Worm (Caenorhabditis elegans) whole organism, L4 larva: Measurements from ENCODE around the gene Y108F1.5.
"Not testable (repeated sequence)": the region's sequence is repeated elsewhere in the genome, so short reads cannot be mapped to it uniquely, and the experiment has no call there.

Experiments used
- aly-2 ChIP-seq: sonication (generic microtip); optimal IDR thresholded peaks from 2 replicates; lab custom pipeline; 2018; ENCODE audit warnings: missing biosample characterization, missing genetic modification characterization
- ama-1 ChIP-seq: fragments of 150-350 bp; optimal IDR thresholded peaks from 2 replicates; lab custom pipeline; 2014; ENCODE audit warnings: inconsistent platforms, mixed read lengths
- fos-1 ChIP-seq: fragments of 150-350 bp; optimal IDR thresholded peaks from 2 replicates; lab custom pipeline; 2014; ENCODE audit warnings: missing biosample characterization, missing genetic modification characterization
- mdl-1 ChIP-seq, 2 experiments: fragments of 150-350 bp in 1 of 2; sonication (generic microtip) in 1 of 2; optimal IDR thresholded peaks; 2 replicates each; lab custom pipeline; 2014 to 2017; ENCODE audit warnings: missing biosample characterization in 2 of 2, missing genetic modification characterization in 2 of 2
- nhr-11 ChIP-seq: fragments of 150-350 bp; optimal IDR thresholded peaks from 2 replicates; lab custom pipeline; 2014; ENCODE audit warnings: missing biosample characterization, missing genetic modification characterization
- nhr-237 ChIP-seq: sonication (generic microtip); optimal IDR thresholded peaks from 2 replicates; lab custom pipeline; 2017; ENCODE audit warnings: missing biosample characterization, missing genetic modification characterization
- nhr-28 ChIP-seq: fragments of 150-350 bp; optimal IDR thresholded peaks from 2 replicates; lab custom pipeline; 2014; ENCODE audit warnings: missing biosample characterization, missing genetic modification characterization
- pqm-1 ChIP-seq: sonication (generic microtip); optimal IDR thresholded peaks from 2 replicates; lab custom pipeline; 2017; ENCODE audit warnings: missing biosample characterization, missing genetic modification characterization
- rbr-2 ChIP-seq: sonication (generic microtip); optimal IDR thresholded peaks from 2 replicates; lab custom pipeline; 2016; ENCODE audit warnings: missing genotype, missing genetic modification characterization, missing compliant biosample characterization
- set-16 ChIP-seq: fragments of 200-800 bp; sonication (Bioruptor generic); IDR thresholded peaks from 2 replicates; pipeline ENCODE4 v1.3.6; 2022; ENCODE audit warnings: missing genetic modification reagents, missing genetic modification characterization, missing compliant biosample characterization
- spr-1 ChIP-seq: sonication (generic microtip); optimal IDR thresholded peaks from 2 replicates; lab custom pipeline; 2016; ENCODE audit warnings: mild to moderate bottlenecking, missing genetic modification characterization, missing compliant biosample characterization
- spr-3 ChIP-seq: fragments of 200-800 bp; sonication (Bioruptor generic); optimal IDR thresholded peaks from 2 replicates; lab custom pipeline; 2018; ENCODE audit warnings: mild to moderate bottlenecking, missing genetic modification characterization, missing compliant biosample characterization
- unc-62 ChIP-seq, 3 experiments: fragments of 150-350 bp in 1 of 3; sonication (generic microtip); optimal IDR thresholded peaks in 2 of 3; peaks in 1 of 3; 1 replicate in 1 of 3; 2 replicates in 2 of 3; lab custom pipeline; 2014 to 2017; ENCODE audit warnings: missing biosample characterization in 3 of 3, missing genetic modification characterization in 3 of 3, missing genetic modification reagents in 3 of 3, missing genotype in 1 of 3
- zag-1 ChIP-seq: fragments of 150-350 bp; optimal IDR thresholded peaks from 2 replicates; lab custom pipeline; 2014; ENCODE audit warnings: missing biosample characterization, missing genetic modification characterization

DNA sequence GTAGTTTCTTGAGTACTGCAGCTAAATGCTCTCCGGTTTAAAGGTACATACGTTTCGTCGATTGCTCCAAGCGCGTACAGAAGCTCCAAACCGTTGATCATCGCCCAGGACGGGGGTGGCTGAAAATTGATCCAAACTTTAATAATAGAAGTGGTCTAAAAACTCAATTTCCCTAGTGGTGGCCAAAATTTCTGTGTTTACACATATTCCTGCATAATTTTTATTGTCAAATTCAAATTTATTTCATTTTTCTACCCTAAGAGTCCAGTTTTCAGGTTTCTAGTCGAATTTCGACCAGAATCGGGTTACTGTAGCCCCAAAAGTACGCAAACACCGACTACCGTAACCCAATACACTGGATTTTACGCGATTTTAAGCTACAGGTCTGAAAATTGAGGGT, at the start of gene Y108F1.5:
- TF ChIP-seq spr-1; spr-3 (GFP tag; lab: Kevin White, UChicago); nhr-237 (tag; lab: Kevin White, UChicago); ama-1; fos-1 (tag; lab: Kevin White, UChicago); set-16 (GFP tag; lab: Robert Waterston, UW); unc-62 (GFP tag; optimal IDR thresholded peaks at IDR 0.05 in 1 of 2; lab: Kevin White, UChicago); unc-62 (tag; optimal IDR thresholded peaks at IDR 0.05; lab: Kevin White, UChicago); rbr-2; zag-1; nhr-11 (tag; lab: Kevin White, UChicago); aly-2 (tag; lab: Kevin White, UChicago); nhr-28; mdl-1 (tag; optimal IDR thresholded peaks at IDR 0.05; lab: Kevin White, UChicago); pqm-1 (tag; lab: Kevin White, UChicago): not testable (repeated sequence)
